Fruit fly (Drosophila melanogaster) whole organism, embryonic: Measurements from ENCODE around the gene e.
A peak's percentile ranks its signal among the peaks of the same experiment; 100 is the strongest.

Experiments
- Asciz ChIP-seq: fragments of 200-800 bp; sonication (Bioruptor generic); optimal IDR thresholded peaks from 2 replicates; lab custom pipeline; 2017; ENCODE audit warnings: missing biosample characterization, mild to moderate bottlenecking, missing genetic modification characterization, missing genetic modification reagents
- Awh ChIP-seq: fragments of 200-800 bp; sonication (Bioruptor generic); IDR thresholded peaks from 2 replicates; pipeline ENCODE4, ENCODE4 v1.3.6; 2022; ENCODE audit warnings: missing biosample characterization, missing genetic modification characterization
- B-H1 ChIP-seq: fragments of 200-800 bp; sonication (Bioruptor generic); IDR thresholded peaks from 3 replicates; pipeline ENCODE4 v1.3.6; 2022; ENCODE audit warnings: missing biosample characterization, missing genetic modification characterization
- Bteb2 ChIP-seq: fragments of 200-800 bp; sonication (Bioruptor generic); optimal IDR thresholded peaks from 2 replicates; lab custom pipeline; 2016; ENCODE audit warnings: missing biosample characterization, missing genetic modification characterization
- CG1024 ChIP-seq: fragments of 200-800 bp; sonication (Bioruptor generic); IDR thresholded peaks from 2 replicates; pipeline ENCODE4 v1.3.6; 2022; ENCODE audit warnings: missing biosample characterization, missing genetic modification characterization
- CG10565 ChIP-seq: fragments of 200-800 bp; sonication (Bioruptor generic); optimal IDR thresholded peaks from 3 replicates; lab custom pipeline; 2016; ENCODE audit warnings: missing biosample characterization, mild to moderate bottlenecking, missing genetic modification characterization
- CG1233 ChIP-seq: fragments of 200-800 bp; sonication (Bioruptor generic); optimal IDR thresholded peaks from 4 replicates; lab custom pipeline; 2018; ENCODE audit warnings: missing biosample characterization, mild to moderate bottlenecking, missing genetic modification characterization
- CG12744 ChIP-seq: fragments of 200-800 bp; sonication (Bioruptor generic); optimal IDR thresholded peaks from 2 replicates; lab custom pipeline; 2016; ENCODE audit warnings: missing biosample characterization, missing genetic modification characterization
- CG13296 ChIP-seq: fragments of 200-800 bp; sonication (Bioruptor generic); optimal IDR thresholded peaks from 3 replicates; lab custom pipeline; 2018; ENCODE audit warnings: missing biosample characterization, mild to moderate bottlenecking, missing genetic modification characterization
- CG13424 ChIP-seq: fragments of 200-800 bp; sonication (Bioruptor generic); optimal IDR thresholded peaks from 2 replicates; lab custom pipeline; 2019; ENCODE audit warnings: missing biosample characterization, mild to moderate bottlenecking, missing genetic modification characterization, moderate library complexity
- CG14710 ChIP-seq: fragments of 200-800 bp; sonication (Bioruptor generic); optimal IDR thresholded peaks from 3 replicates; lab custom pipeline; 2019; ENCODE audit warnings: missing biosample characterization, mild to moderate bottlenecking, missing genetic modification characterization, moderate library complexity
- CG14965 ChIP-seq: fragments of 200-800 bp; sonication (Bioruptor generic); optimal IDR thresholded peaks from 2 replicates; lab custom pipeline; 2016; ENCODE audit warnings: missing biosample characterization, missing genetic modification characterization, borderline replicate concordance
- CG15011 ChIP-seq: fragments of 200-800 bp; sonication (Bioruptor generic); optimal IDR thresholded peaks from 3 replicates; lab custom pipeline; 2018; ENCODE audit warnings: missing biosample characterization, mild to moderate bottlenecking, missing genetic modification characterization
- CG17328 ChIP-seq: fragments of 200-800 bp; sonication (Bioruptor generic); IDR thresholded peaks from 2 replicates; pipeline ENCODE4 v1.3.6; 2022; ENCODE audit warnings: missing biosample characterization, missing genetic modification characterization
- CG17568 ChIP-seq: fragments of 200-800 bp; sonication (Bioruptor generic); optimal IDR thresholded peaks from 2 replicates; lab custom pipeline; 2018; ENCODE audit warnings: missing biosample characterization, mild to moderate bottlenecking, missing genetic modification characterization, moderate library complexity
- CG17912 ChIP-seq: fragments of 200-800 bp; sonication (Bioruptor generic); optimal IDR thresholded peaks from 2 replicates; lab custom pipeline; 2018; ENCODE audit warnings: missing biosample characterization, mild to moderate bottlenecking, missing genetic modification characterization
- CG30403 ChIP-seq: fragments of 200-800 bp; sonication (Bioruptor generic); optimal IDR thresholded peaks from 3 replicates; lab custom pipeline; 2016; ENCODE audit warnings: missing biosample characterization, missing genetic modification characterization
- CG34422 ChIP-seq: fragments of 200-800 bp; sonication (Bioruptor generic); IDR thresholded peaks from 3 replicates; pipeline ENCODE4 v1.3.6; 2022; ENCODE audit warnings: missing biosample characterization, missing genetic modification characterization
- CG3838 ChIP-seq: fragments of 200-800 bp; sonication (Bioruptor generic); optimal IDR thresholded peaks from 3 replicates; lab custom pipeline; 2016; ENCODE audit warnings: missing biosample characterization, missing genetic modification characterization
- CG3995 ChIP-seq: fragments of 200-800 bp; sonication (Bioruptor generic); optimal IDR thresholded peaks from 3 replicates; lab custom pipeline; 2016; ENCODE audit warnings: missing biosample characterization, missing genetic modification characterization
- CG4328 ChIP-seq: fragments of 200-800 bp; sonication (Bioruptor generic); optimal IDR thresholded peaks from 3 replicates; lab custom pipeline; 2017; ENCODE audit warnings: missing biosample characterization, missing genetic modification reagents, missing genetic modification characterization
- CG7963 ChIP-seq: fragments of 200-800 bp; sonication (Bioruptor generic); IDR thresholded peaks from 3 replicates; pipeline ENCODE4 v1.3.6; 2022; ENCODE audit warnings: missing biosample characterization, missing genetic modification characterization; ENCODE audit not compliant: partially characterized antibody
- CG9609 ChIP-seq: fragments of 200-800 bp; sonication (Bioruptor generic); optimal IDR thresholded peaks from 3 replicates; lab custom pipeline; 2016; ENCODE audit warnings: missing biosample characterization, missing genetic modification characterization
- CoRest ChIP-seq: fragments of 200-800 bp; sonication (Bioruptor generic); optimal IDR thresholded peaks from 3 replicates; lab custom pipeline; 2018; ENCODE audit warnings: missing biosample characterization, mild to moderate bottlenecking, missing genetic modification characterization, moderate library complexity
- Dad ChIP-seq: fragments of 200-800 bp; sonication (Bioruptor generic); optimal IDR thresholded peaks from 3 replicates; lab custom pipeline; 2016; ENCODE audit warnings: missing biosample characterization, missing genetic modification characterization
- Deaf1 ChIP-seq: fragments of 200-800 bp; optimal IDR thresholded peaks from 3 replicates; lab custom pipeline; 2019; ENCODE audit warnings: missing biosample characterization, mild to moderate bottlenecking, missing genetic modification characterization, moderate library complexity
- H2.0 ChIP-seq: fragments of 200-800 bp; sonication (Bioruptor generic); IDR thresholded peaks from 2 replicates; pipeline ENCODE4 v1.3.6; 2022; ENCODE audit warnings: missing biosample characterization, missing genetic modification characterization
- Hand ChIP-seq: fragments of 200-800 bp; sonication (Bioruptor generic); optimal IDR thresholded peaks from 2 replicates; lab custom pipeline; 2017; ENCODE audit warnings: mild to moderate bottlenecking, missing biosample characterization, missing genetic modification reagents, missing genetic modification characterization
- Hey ChIP-seq: fragments of 200-800 bp; sonication (Bioruptor generic); optimal IDR thresholded peaks from 3 replicates; lab custom pipeline; 2018; ENCODE audit warnings: missing biosample characterization, mild to moderate bottlenecking, missing genetic modification characterization
- Nf-YB ChIP-seq: fragments of 200-800 bp; sonication (Bioruptor generic); optimal IDR thresholded peaks from 3 replicates; lab custom pipeline; 2019; ENCODE audit warnings: missing biosample characterization, mild to moderate bottlenecking, missing genetic modification characterization, moderate library complexity
- PHDP ChIP-seq: fragments of 200-800 bp; sonication (Bioruptor generic); optimal IDR thresholded peaks from 3 replicates; lab custom pipeline; 2018; ENCODE audit warnings: missing biosample characterization, mild to moderate bottlenecking, missing genetic modification characterization, moderate library complexity
- Sin3A ChIP-seq: fragments of >200 bp; optimal IDR thresholded peaks from 2 replicates; lab custom pipeline; 2018
- Sox102F ChIP-seq: fragments of 200-800 bp; sonication (Bioruptor generic); optimal IDR thresholded peaks from 2 replicates; lab custom pipeline; 2018; ENCODE audit warnings: missing biosample characterization, mild to moderate bottlenecking, missing genetic modification characterization, moderate library complexity
- Xbp1 ChIP-seq: fragments of 200-800 bp; sonication (Bioruptor generic); optimal IDR thresholded peaks from 3 replicates; lab custom pipeline; 2016; ENCODE audit warnings: missing biosample characterization, mild to moderate bottlenecking, missing genetic modification characterization
- aop ChIP-seq: fragments of 200-800 bp; sonication (Bioruptor generic); IDR thresholded peaks from 2 replicates; pipeline ENCODE4 v1.3.6; 2022; ENCODE audit warnings: missing biosample characterization, missing genetic modification characterization
- bowl ChIP-seq: fragments of 200-800 bp; sonication (Bioruptor generic); IDR thresholded peaks from 2 replicates; pipeline ENCODE4 v1.3.6; 2022; ENCODE audit warnings: missing biosample characterization, missing genetic modification characterization
- btn ChIP-seq: fragments of 200-800 bp; sonication (Bioruptor generic); optimal IDR thresholded peaks from 2 replicates; lab custom pipeline; 2016; ENCODE audit warnings: missing biosample characterization, missing genetic modification characterization
- ci ChIP-seq: fragments of 200-800 bp; sonication (Bioruptor generic); IDR thresholded peaks from 3 replicates; pipeline ENCODE4 v1.3.6; 2022; ENCODE audit warnings: missing biosample characterization, missing genetic modification characterization
- en ChIP-seq: fragments of 200-800 bp; sonication (Bioruptor generic); optimal IDR thresholded peaks from 2 replicates; lab custom pipeline; 2016; ENCODE audit warnings: missing biosample characterization, missing genetic modification characterization
- eyg ChIP-seq: fragments of 200-800 bp; sonication (Bioruptor generic); optimal IDR thresholded peaks from 3 replicates; lab custom pipeline; 2016; ENCODE audit warnings: missing biosample characterization, missing genetic modification characterization
- hth ChIP-seq: fragments of >200 bp; optimal IDR thresholded peaks from 2 replicates; lab custom pipeline; 2017; ENCODE audit warnings: inconsistent platforms
- kni ChIP-seq: fragments of 200-800 bp; sonication (Bioruptor generic); optimal IDR thresholded peaks from 3 replicates; lab custom pipeline; 2017; ENCODE audit warnings: mild to moderate bottlenecking, missing biosample characterization, missing genetic modification reagents, missing genetic modification characterization
- nau ChIP-seq: fragments of 200-800 bp; sonication (Bioruptor generic); optimal IDR thresholded peaks from 3 replicates; lab custom pipeline; 2017; ENCODE audit warnings: missing biosample characterization, mild to moderate bottlenecking, missing genetic modification characterization, missing genetic modification reagents
- oc ChIP-seq: fragments of 200-800 bp; sonication (Bioruptor generic); optimal IDR thresholded peaks from 2 replicates; lab custom pipeline; 2018; ENCODE audit warnings: missing biosample characterization, mild to moderate bottlenecking, missing genetic modification characterization, moderate library complexity
- odd ChIP-seq: fragments of 200-800 bp; sonication (Bioruptor generic); optimal IDR thresholded peaks from 2 replicates; lab custom pipeline; 2017; ENCODE audit warnings: missing biosample characterization, mild to moderate bottlenecking, missing genetic modification characterization
- pb ChIP-seq: fragments of 200-800 bp; sonication (Bioruptor generic); optimal IDR thresholded peaks from 3 replicates; lab custom pipeline; 2016; ENCODE audit warnings: missing biosample characterization, missing genetic modification characterization
- phol ChIP-seq: fragments of 200-800 bp; sonication (Bioruptor generic); optimal IDR thresholded peaks from 3 replicates; lab custom pipeline; 2018; ENCODE audit warnings: missing biosample characterization, mild to moderate bottlenecking, missing genetic modification characterization, moderate library complexity
- ro ChIP-seq: fragments of 200-800 bp; sonication (Bioruptor generic); IDR thresholded peaks from 2 replicates; pipeline ENCODE4 v1.3.6; 2022; ENCODE audit warnings: missing biosample characterization, missing genetic modification characterization
- sd ChIP-seq: fragments of 200-800 bp; sonication (Bioruptor generic); optimal IDR thresholded peaks from 3 replicates; lab custom pipeline; 2018; ENCODE audit warnings: missing biosample characterization, mild to moderate bottlenecking, missing genetic modification characterization, moderate library complexity
- seq ChIP-seq: fragments of 200-800 bp; sonication (Bioruptor generic); IDR thresholded peaks from 2 replicates; pipeline ENCODE4 v1.3.6; 2022; ENCODE audit warnings: missing biosample characterization, missing genetic modification characterization
- shn ChIP-seq: fragments of 200-800 bp; sonication (Bioruptor generic); optimal IDR thresholded peaks from 3 replicates; lab custom pipeline; 2016; ENCODE audit warnings: missing biosample characterization, missing genetic modification characterization
- wor ChIP-seq: fragments of 200-800 bp; sonication (Bioruptor generic); IDR thresholded peaks from 2 replicates; pipeline ENCODE4 v1.3.6; 2022; ENCODE audit warnings: missing biosample characterization, missing genetic modification characterization

Gene e

dm6 chr3R:21218733-21219165, 18.2 kb downstream of the e start, which contains the start of the genes Smyd5 and Oga (continued):
- TF ChIP-seq Nf-YB, result no peak
- TF ChIP-seq nau (GFP tag; lab: Kevin White, UChicago), result no peak
- no peak for TF ChIP-seq CG3995 (GFP tag; lab: Kevin White, UChicago)
- no peak for TF ChIP-seq B-H1
- TF ChIP-seq bowl (GFP tag; lab: Robert Waterston, UW), result no peak
- TF ChIP-seq CG13424, result peak; percentile 49
- peak; percentile 41 for TF ChIP-seq phol (tag; lab: Kevin White, UChicago)
- TF ChIP-seq Bteb2 (GFP tag; lab: Kevin White, UChicago), result peak; percentile 31
- TF ChIP-seq eyg (GFP tag; lab: Kevin White, UChicago), result no peak
- no peak for TF ChIP-seq ro (GFP tag; lab: Robert Waterston, UW)
- no peak for TF ChIP-seq CG3838 (GFP tag; lab: Kevin White, UChicago)
- TF ChIP-seq CG1233 (GFP tag; lab: Kevin White, UChicago), result peak; percentile 26
- no peak for TF ChIP-seq en (GFP tag; lab: Kevin White, UChicago)
- no peak for TF ChIP-seq seq (GFP tag; lab: Robert Waterston, UW)
- peak; percentile 37 for TF ChIP-seq CG17912
- TF ChIP-seq CG17568, result no peak
- peak; percentile 26 for TF ChIP-seq CG9609 (GFP tag; lab: Kevin White, UChicago)
- TF ChIP-seq CG30403, result peak; percentile 44
- peak; percentile 81 for TF ChIP-seq CG14710 (tag; lab: Kevin White, UChicago)
- TF ChIP-seq Awh (GFP tag; lab: Robert Waterston, UW), result no peak
- no peak for TF ChIP-seq pb (GFP tag; lab: Kevin White, UChicago)
- peak; percentile 10 for TF ChIP-seq CG13296 (GFP tag; lab: Kevin White, UChicago)
- no peak for TF ChIP-seq CG15011
- no peak for TF ChIP-seq Deaf1 (tag; lab: Kevin White, UChicago)
- TF ChIP-seq CG10565 (GFP tag; lab: Kevin White, UChicago), result no peak
- 0 out of 3 replicates have a peak, but pooled peaks have one; percentile 45 for TF ChIP-seq CG34422 (GFP tag; lab: Robert Waterston, UW)
- TF ChIP-seq CoRest (tag; lab: Kevin White, UChicago), result peak; percentile 71
- TF ChIP-seq btn (GFP tag; lab: Kevin White, UChicago), result peak; percentile 15
- no peak for TF ChIP-seq Asciz (GFP tag; lab: Kevin White, UChicago)
- peak; percentile 93 for TF ChIP-seq CG7963
- TF ChIP-seq Sox102F (GFP tag; lab: Kevin White, UChicago), result no peak
- TF ChIP-seq Xbp1 (GFP tag; lab: Kevin White, UChicago), result peak; percentile 55
- TF ChIP-seq Hey (tag; lab: Kevin White, UChicago), result no peak
- TF ChIP-seq PHDP (tag; lab: Kevin White, UChicago), result peak; percentile 18
- TF ChIP-seq CG12744, result peak; percentile 8
- TF ChIP-seq ci (GFP tag; lab: Robert Waterston, UW), result peak; percentile 77
- TF ChIP-seq Hand (GFP tag; lab: Kevin White, UChicago), result no peak
- TF ChIP-seq CG4328 (GFP tag; lab: Kevin White, UChicago), result no peak
- TF ChIP-seq sd (tag; lab: Kevin White, UChicago), result no peak
- TF ChIP-seq CG17328, result peak; percentile 24; the same call in 1 of the 2 replicates
- no peak for TF ChIP-seq aop (GFP tag; lab: Robert Waterston, UW)
- no peak for TF ChIP-seq shn (GFP tag; lab: Kevin White, UChicago)
- TF ChIP-seq wor (GFP tag; lab: Robert Waterston, UW), result no peak
- no peak for TF ChIP-seq CG14965
- no peak for TF ChIP-seq kni (GFP tag; lab: Kevin White, UChicago)
- peak; percentile 4; the same call in 1 of the 2 replicates for TF ChIP-seq CG1024 (GFP tag; lab: Robert Waterston, UW)
- no peak for TF ChIP-seq hth (lab: Kevin White, UChicago)
- no peak for TF ChIP-seq odd (GFP tag; lab: Kevin White, UChicago)
- 0 out of 2 replicates have a peak, but pooled peaks have one; percentile 40 for TF ChIP-seq H2.0
- TF ChIP-seq Sin3A, result peak; percentile 71
- TF ChIP-seq oc (tag; lab: Kevin White, UChicago), result no peak
- peak; percentile 29 for TF ChIP-seq Dad
